Worm (Caenorhabditis elegans) whole organism, L1 larva: ENCODE results near the gene F41C3.1.
A peak's percentile ranks its signal among the peaks of the same experiment; 100 is the strongest.

Source experiments
- C04F5.9 ChIP-seq: sonication (generic microtip); optimal IDR thresholded peaks from 2 replicates; lab custom pipeline; 2016; ENCODE audit warnings: missing genetic modification characterization, missing compliant biosample characterization
- F16B12.6 ChIP-seq: fragments of 150-350 bp; optimal IDR thresholded peaks from 2 replicates; lab custom pipeline; 2014; ENCODE audit warnings: missing biosample characterization, missing genetic modification characterization
- Y116A8C.19 ChIP-seq: sonication (generic microtip); optimal IDR thresholded peaks from 2 replicates; lab custom pipeline; 2016; ENCODE audit warnings: missing compliant biosample characterization, missing genetic modification characterization, borderline replicate concordance
- alr-1 ChIP-seq: fragments of 200-800 bp; sonication (Bioruptor generic); optimal IDR thresholded peaks from 2 replicates; lab custom pipeline; 2018; ENCODE audit warnings: borderline replicate concordance, mild to moderate bottlenecking, missing genetic modification characterization, missing compliant biosample characterization
- blmp-1 ChIP-seq: fragments of 150-350 bp; optimal IDR thresholded peaks from 2 replicates; lab custom pipeline; 2014; ENCODE audit warnings: missing biosample characterization, missing genetic modification characterization
- ceh-63 ChIP-seq: fragments of 200-800 bp; sonication (Bioruptor generic); optimal IDR thresholded peaks from 2 replicates; lab custom pipeline; 2018; ENCODE audit warnings: mild to moderate bottlenecking, missing genetic modification characterization, missing compliant biosample characterization
- ceh-8 ChIP-seq: fragments of 200-800 bp; sonication (Bioruptor generic); optimal IDR thresholded peaks from 2 replicates; lab custom pipeline; 2018; ENCODE audit warnings: mild to moderate bottlenecking, missing genetic modification characterization, moderate library complexity, missing compliant biosample characterization
- ces-1 ChIP-seq: fragments of 150-350 bp; optimal IDR thresholded peaks from 2 replicates; lab custom pipeline; 2014; ENCODE audit warnings: missing biosample characterization, missing genetic modification reagents, missing genetic modification characterization
- dpl-1 ChIP-seq, 3 experiments: fragments of 150-350 bp in 2 of 3; sonication (generic microtip) in 1 of 3; optimal IDR thresholded peaks; 2 replicates each; lab custom pipeline; 2014 to 2017; ENCODE audit warnings: missing biosample characterization in 3 of 3, missing genetic modification characterization in 3 of 3, missing genetic modification reagents in 3 of 3
- dsc-1 ChIP-seq: sonication (generic microtip); optimal IDR thresholded peaks from 2 replicates; lab custom pipeline; 2016; ENCODE audit warnings: mild to moderate bottlenecking, missing genetic modification characterization, missing compliant biosample characterization
- efl-3 ChIP-seq: fragments of 200-800 bp; sonication (Bioruptor generic); optimal IDR thresholded peaks from 2 replicates; lab custom pipeline; 2018; ENCODE audit warnings: mild to moderate bottlenecking, missing genetic modification characterization, missing compliant biosample characterization
- egl-13 ChIP-seq: sonication (generic microtip); optimal IDR thresholded peaks from 2 replicates; lab custom pipeline; 2016; ENCODE audit warnings: missing genotype, missing genetic modification reagents, missing genetic modification characterization, missing compliant biosample characterization
- elt-2 ChIP-seq: sonication (generic microtip); optimal IDR thresholded peaks from 2 replicates; lab custom pipeline; 2016; ENCODE audit warnings: missing genetic modification characterization, mild to moderate bottlenecking, inconsistent platforms, missing compliant biosample characterization, missing genetic modification reagents
- elt-3 ChIP-seq, 6 experiments: fragments of 150-350 bp in 1 of 6; sonication (generic microtip); optimal IDR thresholded peaks; 2 replicates each; lab custom pipeline; 2017 to 2018; ENCODE audit warnings: missing biosample characterization in 6 of 6, missing genetic modification characterization in 6 of 6, inconsistent platforms in 1 of 6
- fkh-10 ChIP-seq: sonication (generic microtip); optimal IDR thresholded peaks from 2 replicates; lab custom pipeline; 2017; ENCODE audit warnings: missing biosample characterization, missing genetic modification reagents, missing genetic modification characterization
- fkh-4 ChIP-seq: sonication (generic microtip); optimal IDR thresholded peaks from 2 replicates; lab custom pipeline; 2016; ENCODE audit warnings: missing compliant biosample characterization, missing genetic modification characterization, borderline replicate concordance
- fkh-8 ChIP-seq: sonication (generic microtip); optimal IDR thresholded peaks from 2 replicates; lab custom pipeline; 2016; ENCODE audit warnings: mild to moderate bottlenecking, missing genetic modification characterization, missing compliant biosample characterization
- grh-1 ChIP-seq: fragments of 200-800 bp; sonication (Bioruptor generic); IDR thresholded peaks from 2 replicates; pipeline ENCODE4 v1.3.6; 2022; ENCODE audit warnings: missing genetic modification reagents, missing genetic modification characterization, missing compliant biosample characterization
- hlh-4 ChIP-seq: sonication (generic microtip); optimal IDR thresholded peaks from 2 replicates; lab custom pipeline; 2016; ENCODE audit warnings: mild to moderate bottlenecking, missing genetic modification characterization, missing compliant biosample characterization
- hpl-2 ChIP-seq: fragments of 150-350 bp; optimal IDR thresholded peaks from 2 replicates; lab custom pipeline; 2014; ENCODE audit warnings: missing biosample characterization, missing genetic modification reagents, missing genetic modification characterization
- irx-1 ChIP-seq: sonication (generic microtip); optimal IDR thresholded peaks from 2 replicates; lab custom pipeline; 2016; ENCODE audit warnings: missing genetic modification characterization, missing compliant biosample characterization
- jun-1 ChIP-seq: fragments of 150-350 bp; optimal IDR thresholded peaks from 2 replicates; lab custom pipeline; 2014; ENCODE audit warnings: missing biosample characterization, missing genetic modification reagents, missing genetic modification characterization
- lin-13 ChIP-seq: fragments of 150-350 bp; optimal IDR thresholded peaks from 2 replicates; lab custom pipeline; 2014; ENCODE audit warnings: missing biosample characterization, missing genetic modification reagents, missing genetic modification characterization
- lin-14 ChIP-seq: fragments of 200-800 bp; sonication (Bioruptor generic); optimal IDR thresholded peaks from 2 replicates; lab custom pipeline; 2018; ENCODE audit warnings: mild to moderate bottlenecking, missing genetic modification characterization, moderate library complexity, missing compliant biosample characterization
- lin-15B ChIP-seq: fragments of 150-350 bp; sonication (generic microtip); optimal IDR thresholded peaks from 3 replicates; lab custom pipeline; 2014; ENCODE audit warnings: missing biosample characterization, missing genetic modification characterization
- lin-35 ChIP-seq, 2 experiments: fragments of 150-350 bp; optimal IDR thresholded peaks; 2 replicates each; lab custom pipeline; 2014; ENCODE audit warnings: missing biosample characterization in 2 of 2, missing genetic modification characterization in 2 of 2, missing genetic modification reagents in 2 of 2
- lir-3 ChIP-seq: sonication (generic microtip); optimal IDR thresholded peaks from 2 replicates; lab custom pipeline; 2016; ENCODE audit warnings: mild to moderate bottlenecking, missing genetic modification characterization, moderate library complexity, missing compliant biosample characterization; ENCODE audit not compliant: poor library complexity
- lsy-2 ChIP-seq, 2 experiments: fragments of 150-350 bp; optimal IDR thresholded peaks; 2 replicates each; lab custom pipeline; 2014; ENCODE audit warnings: missing biosample characterization in 2 of 2, missing genetic modification characterization in 2 of 2
- mdl-1 ChIP-seq, 2 experiments: fragments of 150-350 bp; optimal IDR thresholded peaks; 2 replicates each; lab custom pipeline; 2014 to 2017; ENCODE audit warnings: missing biosample characterization in 2 of 2, missing genetic modification characterization in 2 of 2, inconsistent platforms in 1 of 2
- mef-2 ChIP-seq: fragments of 150-350 bp; optimal IDR thresholded peaks from 2 replicates; lab custom pipeline; 2014; ENCODE audit warnings: missing biosample characterization, missing genetic modification characterization
- mep-1 ChIP-seq: fragments of 150-350 bp; optimal IDR thresholded peaks from 2 replicates; lab custom pipeline; 2014; ENCODE audit warnings: missing biosample characterization, missing genetic modification characterization
- nhr-11 ChIP-seq: fragments of 150-350 bp; optimal IDR thresholded peaks from 2 replicates; lab custom pipeline; 2014; ENCODE audit warnings: missing biosample characterization, missing genetic modification characterization
- nhr-12 ChIP-seq: sonication (generic microtip); optimal IDR thresholded peaks from 2 replicates; lab custom pipeline; 2017; ENCODE audit warnings: missing biosample characterization, missing genetic modification characterization
- nhr-19 ChIP-seq: fragments of 200-800 bp; sonication (Bioruptor generic); conservative IDR thresholded peaks from 2 replicates; pipeline ENCODE4 v1.3.6; 2022; ENCODE audit warnings: missing genetic modification characterization, missing compliant biosample characterization
- nhr-20 ChIP-seq: sonication (generic microtip); optimal IDR thresholded peaks from 2 replicates; lab custom pipeline; 2016; ENCODE audit warnings: mild to moderate bottlenecking, missing genetic modification characterization, missing compliant biosample characterization
- nhr-237 ChIP-seq: fragments of 150-350 bp; optimal IDR thresholded peaks from 2 replicates; lab custom pipeline; 2014; ENCODE audit warnings: missing biosample characterization, missing genetic modification characterization
- nhr-28 ChIP-seq: fragments of 150-350 bp; optimal IDR thresholded peaks from 2 replicates; lab custom pipeline; 2014; ENCODE audit warnings: missing biosample characterization, missing genetic modification characterization
- nhr-71 ChIP-seq: sonication (generic microtip); optimal IDR thresholded peaks from 2 replicates; lab custom pipeline; 2016; ENCODE audit warnings: mild to moderate bottlenecking, missing genetic modification characterization, moderate library complexity, missing compliant biosample characterization
- nhr-76 ChIP-seq: sonication (generic microtip); optimal IDR thresholded peaks from 2 replicates; lab custom pipeline; 2017; ENCODE audit warnings: missing biosample characterization, missing genetic modification characterization
- nhr-77 ChIP-seq: fragments of 150-350 bp; optimal IDR thresholded peaks from 2 replicates; lab custom pipeline; 2014; ENCODE audit warnings: missing biosample characterization, missing genetic modification characterization
- nhr-84 ChIP-seq: sonication (generic microtip); optimal IDR thresholded peaks from 2 replicates; lab custom pipeline; 2017; ENCODE audit warnings: missing biosample characterization, missing genetic modification characterization
- nhr-85 ChIP-seq: sonication (generic microtip); peaks from one replicate; lab custom pipeline; 2016; ENCODE audit warnings: missing genetic modification characterization, inconsistent platforms, missing compliant biosample characterization
- pag-3 ChIP-seq: sonication (generic microtip); optimal IDR thresholded peaks from 2 replicates; lab custom pipeline; 2017; ENCODE audit warnings: missing genetic modification characterization, mild to moderate bottlenecking, missing compliant biosample characterization, antibody characterized with exemption, borderline replicate concordance; ENCODE audit not compliant: insufficient read depth
- pax-3 ChIP-seq: fragments of 200-800 bp; sonication (Bioruptor generic); optimal IDR thresholded peaks from 2 replicates; lab custom pipeline; 2018; ENCODE audit warnings: mild to moderate bottlenecking, missing genetic modification characterization, moderate library complexity, missing compliant biosample characterization
- pqm-1 ChIP-seq: sonication (generic microtip); optimal IDR thresholded peaks from 3 replicates; lab custom pipeline; 2017; ENCODE audit warnings: missing biosample characterization, missing genetic modification characterization
- rnt-1 ChIP-seq: sonication (generic microtip); optimal IDR thresholded peaks from 2 replicates; lab custom pipeline; 2016; ENCODE audit warnings: mild to moderate bottlenecking, missing genetic modification characterization, moderate library complexity, missing compliant biosample characterization
- skn-1 ChIP-seq: fragments of 150-350 bp; optimal IDR thresholded peaks from 2 replicates; lab custom pipeline; 2014; ENCODE audit warnings: missing biosample characterization, missing genetic modification characterization
- snu-23 ChIP-seq: sonication (generic microtip); optimal IDR thresholded peaks from 2 replicates; lab custom pipeline; 2016; ENCODE audit warnings: missing genetic modification characterization, missing compliant biosample characterization
- sptf-1 ChIP-seq: fragments of 150-350 bp; optimal IDR thresholded peaks from 2 replicates; lab custom pipeline; 2014; ENCODE audit warnings: missing biosample characterization, missing genetic modification characterization
- unc-130 ChIP-seq: fragments of 150-350 bp; optimal IDR thresholded peaks from 2 replicates; lab custom pipeline; 2017; ENCODE audit warnings: missing biosample characterization, missing genetic modification characterization, inconsistent platforms
- unc-30 ChIP-seq: sonication (generic microtip); optimal IDR thresholded peaks from 2 replicates; lab custom pipeline; 2017; ENCODE audit warnings: missing biosample characterization, missing genetic modification characterization
- unc-98 ChIP-seq: fragments of 200-800 bp; sonication (Bioruptor generic); IDR thresholded peaks from 2 replicates; pipeline ENCODE4 v1.3.6; 2022; ENCODE audit warnings: missing genetic modification characterization, missing compliant biosample characterization
- xbp-1 ChIP-seq: sonication (generic microtip); optimal IDR thresholded peaks from 2 replicates; lab custom pipeline; 2016; ENCODE audit warnings: missing genetic modification characterization, missing compliant biosample characterization

The F41C3.1 gene

DNA sequence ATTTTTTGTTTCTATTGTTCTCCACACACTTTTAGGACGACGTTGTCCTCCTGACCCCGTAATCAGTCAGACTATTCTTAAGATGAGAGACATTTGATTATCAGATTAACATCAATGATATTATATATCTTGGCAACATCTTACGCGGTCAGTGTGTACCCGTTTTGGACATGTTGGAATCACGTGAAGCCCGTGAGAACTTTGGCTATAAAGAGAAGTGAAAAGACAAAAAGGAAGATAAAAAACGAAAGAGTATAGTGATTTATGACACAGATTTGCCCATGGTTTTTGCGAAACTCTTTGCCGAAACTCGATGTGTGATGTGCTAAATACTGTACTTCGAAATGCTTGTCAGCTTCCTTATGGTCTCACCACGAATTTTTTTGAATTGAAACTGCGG is 6.8 kb upstream of the F41C3.1 start:
- TF ChIP-seq nhr-71 (peak; percentile 79), jun-1 (tag; lab: Kevin White, UChicago) (no peak), sptf-1 (tag; lab: Kevin White, UChicago) (no peak), nhr-237 (tag; lab: Kevin White, UChicago) (no peak), F16B12.6 (tag; lab: Kevin White, UChicago) (no peak), blmp-1 (tag; lab: Kevin White, UChicago) (peak; percentile 95), dsc-1 (tag; lab: Kevin White, UChicago) (no peak), lin-35 (GFP tag; optimal IDR thresholded peaks at IDR 0.05; lab: Kevin White, UChicago) (peak in 1 of 2 experiments; percentile 55), pqm-1 (tag; lab: Kevin White, UChicago) (no peak), mdl-1 (tag; optimal IDR thresholded peaks at IDR 0.05; lab: Kevin White, UChicago) (peak in 1 of 2 experiments; percentile 12), hlh-4 (tag; lab: Kevin White, UChicago) (no peak), unc-130 (tag; lab: Kevin White, UChicago) (peak; percentile 84), pag-3 (no peak), egl-13 (tag; lab: Kevin White, UChicago) (no peak), C04F5.9 (tag; lab: Kevin White, UChicago) (no peak), lin-14 (GFP tag; lab: Kevin White, UChicago) (peak; percentile 68), nhr-76 (no peak), mef-2 (tag; lab: Kevin White, UChicago) (no peak), nhr-12 (tag; lab: Kevin White, UChicago) (no peak), ceh-63 (GFP tag; lab: Kevin White, UChicago) (no peak), alr-1 (no peak), Y116A8C.19 (no peak), nhr-19 (peak; percentile 55), nhr-11 (tag; lab: Kevin White, UChicago) (peak; percentile 38), hpl-2 (GFP tag; lab: Kevin White, UChicago) (no peak), nhr-77 (tag; lab: Kevin White, UChicago) (no peak), ceh-8 (GFP tag; lab: Kevin White, UChicago) (no peak), mep-1 (tag; lab: Kevin White, UChicago) (no peak), lir-3 (tag; lab: Kevin White, UChicago) (no peak), dpl-1 (GFP tag; optimal IDR thresholded peaks at IDR 0.05; lab: Kevin White, UChicago) (peak in 1 of 3 experiments; percentile 22), ces-1 (no peak), fkh-8 (no peak), elt-2 (no peak), rnt-1 (no peak), unc-30 (no peak), unc-98 (GFP tag; lab: Robert Waterston, UW) (no peak), nhr-28 (no peak), snu-23 (GFP tag; lab: Kevin White, UChicago) (peak; percentile 71), skn-1 (tag; lab: Kevin White, UChicago) (no peak), fkh-10 (GFP tag; lab: Kevin White, UChicago) (no peak), irx-1 (tag; lab: Kevin White, UChicago) (no peak), xbp-1 (tag; lab: Kevin White, UChicago) (no peak), efl-3 (no peak), nhr-20 (tag; lab: Kevin White, UChicago) (peak; percentile 82), lsy-2 (tag; optimal IDR thresholded peaks at IDR 0.05; lab: Kevin White, UChicago) (peak in 1 of 2 experiments; percentile 38), nhr-84 (tag; lab: Kevin White, UChicago) (no peak), nhr-85 (tag; lab: Kevin White, UChicago) (peak; percentile 96), fkh-4 (tag; lab: Kevin White, UChicago) (no peak), lin-15B (tag; lab: Kevin White, UChicago) (no peak), elt-3 (tag; optimal IDR thresholded peaks at IDR 0.05; lab: Kevin White, UChicago) (peak; percentile 4 to 98 (median 80)), grh-1 (GFP tag; lab: Robert Waterston, UW) (peak; percentile 73), lin-13 (no peak), pax-3 (tag; lab: Kevin White, UChicago) (no peak)
